Worm (Caenorhabditis elegans) whole organism, L4/young adult: ENCODE data around the gene gcy-25.

Source experiments
- W03F9.2 ChIP-seq: fragments of 150-350 bp; optimal IDR thresholded peaks from 2 replicates; lab custom pipeline; 2014; ENCODE audit warnings: missing biosample characterization, missing genetic modification characterization
- him-1 ChIP-seq: sonication (generic microtip); optimal IDR thresholded peaks from 2 replicates; lab custom pipeline; 2016; ENCODE audit warnings: missing genotype, missing genetic modification reagents, missing genetic modification characterization, missing compliant biosample characterization

DNA sequence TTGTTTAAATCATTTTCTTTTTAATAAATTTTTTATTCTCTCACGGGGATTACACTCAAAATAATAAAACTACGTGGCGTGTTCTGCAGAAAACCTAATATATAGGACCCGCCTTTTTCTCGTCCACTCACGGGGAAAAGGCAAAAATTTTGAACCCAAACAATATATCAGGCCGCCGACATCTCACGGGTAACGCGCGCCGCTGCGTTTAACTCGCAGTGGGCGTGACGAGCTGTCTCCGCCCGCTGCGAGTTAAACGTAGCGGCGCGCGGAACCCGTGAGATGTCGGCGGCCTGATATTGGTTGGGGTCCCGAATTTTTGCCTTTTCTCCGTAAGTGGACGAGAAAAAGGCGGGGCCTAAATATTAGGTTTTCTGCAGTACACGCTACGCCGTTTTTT, 11.2 kb upstream of the gcy-25 start:
- TF ChIP-seq him-1 (tag; lab: Kevin White, UChicago) (no peak), W03F9.2 (tag; lab: Kevin White, UChicago) (no peak)
